Worm (Caenorhabditis elegans): ENCODE data around the gene romo-1.

DNA sequence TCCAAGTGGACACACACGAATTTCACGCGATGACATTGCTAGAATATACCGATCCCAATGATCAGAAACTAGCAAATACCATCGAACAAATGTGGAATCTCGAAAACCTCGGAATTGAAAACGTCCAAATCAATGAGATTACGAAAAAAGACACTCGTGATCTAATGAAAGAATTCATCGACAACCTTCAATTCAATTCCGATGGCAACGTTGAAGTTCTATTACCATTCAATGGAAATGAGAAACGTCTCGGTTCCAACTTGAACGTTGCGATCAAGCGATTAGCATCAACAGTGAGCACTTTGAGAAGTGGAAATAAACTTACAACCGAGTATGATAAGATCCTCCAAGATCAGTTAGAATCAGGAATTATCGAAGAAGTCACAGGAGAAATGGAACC is 17.6 kb upstream of the romo-1 start:
- TF ChIP-seq mdl-1 (tag; optimal IDR thresholded peaks at IDR 0.05) (no peak), ceh-82 (tag; optimal IDR thresholded peaks at IDR 0.05) (no peak), F13H6.1 (tag; optimal IDR thresholded peaks at IDR 0.05) (no peak), ztf-11 (tag; optimal IDR thresholded peaks at IDR 0.05) (no peak), lin-13 (GFP tag; optimal IDR thresholded peaks at IDR 0.05) (no peak), lin-39 (tag; optimal IDR thresholded peaks at IDR 0.05) (no peak), nhr-12 (tag; optimal IDR thresholded peaks at IDR 0.05) (no peak), egl-27 (tag; optimal IDR thresholded peaks at IDR 0.05) (no peak), unc-62 (GFP tag; optimal IDR thresholded peaks at IDR 0.05) (no peak), C34F6.9 (tag; optimal IDR thresholded peaks at IDR 0.05) (no peak)
